Worm (Caenorhabditis elegans) whole organism, L2 larva: Measurements from ENCODE around the gene his-40.

ENCODE experiments used
- aly-2 ChIP-seq: fragments of 150-350 bp; optimal IDR thresholded peaks from 2 replicates; lab custom pipeline; 2014; ENCODE audit warnings: missing biosample characterization, missing genetic modification characterization
- blmp-1 ChIP-seq: sonication (generic microtip); optimal IDR thresholded peaks from 2 replicates; lab custom pipeline; 2017; ENCODE audit warnings: missing genetic modification characterization, mild to moderate bottlenecking, missing compliant biosample characterization, antibody characterized with exemption, moderate library complexity; ENCODE audit not compliant: insufficient read depth
- elt-1 ChIP-seq: fragments of 150-350 bp; optimal IDR thresholded peaks from 2 replicates; lab custom pipeline; 2014; ENCODE audit warnings: missing biosample characterization, missing genetic modification characterization
- nhr-237 ChIP-seq: fragments of 150-350 bp; optimal IDR thresholded peaks from 2 replicates; lab custom pipeline; 2014; ENCODE audit warnings: missing biosample characterization, missing genetic modification characterization
- unc-39 ChIP-seq: fragments of 150-350 bp; optimal IDR thresholded peaks from 2 replicates; lab custom pipeline; 2014; ENCODE audit warnings: missing biosample characterization, missing genetic modification characterization
- unc-62 ChIP-seq: fragments of 150-350 bp; optimal IDR thresholded peaks from 2 replicates; lab custom pipeline; 2014; ENCODE audit warnings: missing biosample characterization, missing genetic modification reagents, missing genetic modification characterization
- zag-1 ChIP-seq: fragments of 150-350 bp; optimal IDR thresholded peaks from 2 replicates; lab custom pipeline; 2014; ENCODE audit warnings: missing biosample characterization, missing genetic modification characterization

DNA sequence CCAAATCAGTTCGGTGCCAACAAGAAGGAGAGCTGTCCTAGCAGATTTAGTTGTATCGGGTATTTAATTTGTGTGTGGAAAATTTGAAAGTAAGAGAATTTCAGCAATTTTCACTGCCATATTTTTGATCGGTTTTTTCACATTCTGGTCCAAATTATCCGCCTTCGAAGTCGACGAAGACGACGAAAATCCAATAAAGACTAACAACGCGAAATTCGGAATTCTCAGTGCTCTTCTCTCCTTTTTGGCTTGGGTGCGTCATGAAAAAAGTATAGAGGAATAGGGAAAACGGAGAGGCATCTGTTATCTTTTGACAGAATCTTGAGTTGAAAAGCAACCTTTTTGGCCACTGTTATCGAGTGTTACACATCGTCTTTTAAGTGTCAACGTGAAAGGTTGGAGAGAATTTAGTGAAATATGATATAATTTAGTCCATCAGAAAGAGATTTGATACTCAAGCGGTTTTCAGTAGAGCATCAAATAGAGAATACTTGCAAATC lies 18.2 kb downstream of the his-40 start:
- no peak for TF ChIP-seq aly-2 (tag; lab: Kevin White, UChicago)
- no peak for TF ChIP-seq unc-39 (tag; lab: Kevin White, UChicago)
- no peak for TF ChIP-seq unc-62 (GFP tag; lab: Kevin White, UChicago)
- TF ChIP-seq elt-1 (tag; lab: Kevin White, UChicago) = no peak
- no peak for TF ChIP-seq blmp-1
- TF ChIP-seq zag-1 = no peak
- no peak for TF ChIP-seq nhr-237 (tag; lab: Kevin White, UChicago)
